Worm (Caenorhabditis elegans) whole organism, L3 larva: ENCODE measurements around the gene Y44A6D.7.

Experiments
- ZK546.5 ChIP-seq: sonication (generic microtip); optimal IDR thresholded peaks from 2 replicates; lab custom pipeline; 2017; ENCODE audit warnings: missing biosample characterization, missing genetic modification characterization
- ceh-16 ChIP-seq: sonication (generic microtip); optimal IDR thresholded peaks from 2 replicates; lab custom pipeline; 2017; ENCODE audit warnings: missing biosample characterization, missing genetic modification characterization
- ceh-28 ChIP-seq: fragments of 150-350 bp; optimal IDR thresholded peaks from 2 replicates; lab custom pipeline; 2014; ENCODE audit warnings: missing biosample characterization, missing genetic modification reagents, missing genetic modification characterization
- ceh-82 ChIP-seq: fragments of 150-350 bp; optimal IDR thresholded peaks from 2 replicates; lab custom pipeline; 2014; ENCODE audit warnings: missing biosample characterization, missing genetic modification characterization
- ceh-9 ChIP-seq: sonication (generic microtip); optimal IDR thresholded peaks from 2 replicates; lab custom pipeline; 2018; ENCODE audit warnings: missing biosample characterization, missing genetic modification characterization
- daf-12 ChIP-seq: fragments of 150-350 bp; optimal IDR thresholded peaks from 2 replicates; lab custom pipeline; 2014; ENCODE audit warnings: missing biosample characterization, missing genetic modification reagents, missing genetic modification characterization
- egl-5 ChIP-seq: fragments of 150-350 bp; optimal IDR thresholded peaks from 2 replicates; lab custom pipeline; 2017; ENCODE audit warnings: missing biosample characterization, missing genetic modification reagents, missing genetic modification characterization, inconsistent platforms
- elt-2 ChIP-seq: sonication (generic microtip); optimal IDR thresholded peaks from 2 replicates; lab custom pipeline; 2016; ENCODE audit warnings: missing genetic modification reagents, mild to moderate bottlenecking, missing genetic modification characterization, missing compliant biosample characterization
- elt-3 ChIP-seq, 3 experiments: fragments of 150-350 bp in 1 of 3; sonication (generic microtip) in 2 of 3; optimal IDR thresholded peaks; 2 replicates in 2 of 3; 4 replicates in 1 of 3; lab custom pipeline; 2014 to 2017; ENCODE audit warnings: missing biosample characterization in 3 of 3, missing genetic modification characterization in 3 of 3
- fos-1 ChIP-seq: fragments of 150-350 bp; optimal IDR thresholded peaks from 2 replicates; lab custom pipeline; 2014; ENCODE audit warnings: missing biosample characterization, missing genetic modification characterization
- hmg-11 ChIP-seq: sonication (generic microtip); optimal IDR thresholded peaks from 2 replicates; lab custom pipeline; 2016; ENCODE audit warnings: missing genetic modification characterization, missing compliant biosample characterization
- jun-1 ChIP-seq: fragments of 150-350 bp; optimal IDR thresholded peaks from 2 replicates; lab custom pipeline; 2014; ENCODE audit warnings: missing biosample characterization, missing genetic modification reagents, missing genetic modification characterization
- lin-39 ChIP-seq: fragments of 150-350 bp; optimal IDR thresholded peaks from 2 replicates; lab custom pipeline; 2018; ENCODE audit warnings: missing biosample characterization, missing genetic modification reagents, missing genetic modification characterization
- lsy-12 ChIP-seq: sonication (generic microtip); optimal IDR thresholded peaks from 2 replicates; lab custom pipeline; 2016; ENCODE audit warnings: mild to moderate bottlenecking, missing genetic modification characterization, missing compliant biosample characterization
- mdl-1 ChIP-seq: fragments of 150-350 bp; optimal IDR thresholded peaks from 2 replicates; lab custom pipeline; 2014; ENCODE audit warnings: missing biosample characterization, missing genetic modification characterization
- mml-1 ChIP-seq: fragments of 150-350 bp; sonication (generic microtip); optimal IDR thresholded peaks from 3 replicates; lab custom pipeline; 2014; ENCODE audit warnings: missing biosample characterization, missing genetic modification characterization
- nfya-1 ChIP-seq: sonication (generic microtip); optimal IDR thresholded peaks from 2 replicates; lab custom pipeline; 2017; ENCODE audit warnings: missing genetic modification characterization, mild to moderate bottlenecking, missing compliant biosample characterization, antibody characterized with exemption, moderate library complexity; ENCODE audit not compliant: insufficient read depth
- nhr-11 ChIP-seq: fragments of 150-350 bp; optimal IDR thresholded peaks from 2 replicates; lab custom pipeline; 2014; ENCODE audit warnings: missing biosample characterization, missing genetic modification characterization
- nhr-12 ChIP-seq: fragments of 150-350 bp; optimal IDR thresholded peaks from 2 replicates; lab custom pipeline; 2014; ENCODE audit warnings: missing biosample characterization, missing genetic modification characterization
- nhr-237 ChIP-seq: fragments of 150-350 bp; optimal IDR thresholded peaks from 2 replicates; lab custom pipeline; 2014; ENCODE audit warnings: missing biosample characterization, missing genetic modification characterization
- nhr-25 ChIP-seq: sonication (generic microtip); optimal IDR thresholded peaks from 2 replicates; lab custom pipeline; 2017; ENCODE audit warnings: missing biosample characterization, missing genetic modification characterization
- nhr-28 ChIP-seq: fragments of 150-350 bp; optimal IDR thresholded peaks from 2 replicates; lab custom pipeline; 2014; ENCODE audit warnings: missing biosample characterization, missing genetic modification characterization
- nhr-43 ChIP-seq: sonication (generic microtip); optimal IDR thresholded peaks from 2 replicates; lab custom pipeline; 2016; ENCODE audit warnings: mild to moderate bottlenecking, missing genetic modification characterization, missing compliant biosample characterization; ENCODE audit not compliant: poor library complexity, severe bottlenecking
- nhr-67 ChIP-seq: fragments of 150-350 bp; optimal IDR thresholded peaks from 2 replicates; lab custom pipeline; 2014; ENCODE audit warnings: missing biosample characterization, missing genetic modification characterization
- nhr-76 ChIP-seq: fragments of 150-350 bp; sonication (generic microtip); optimal IDR thresholded peaks from 5 replicates; lab custom pipeline; 2014; ENCODE audit warnings: missing biosample characterization, missing genetic modification characterization
- nhr-77 ChIP-seq: fragments of 150-350 bp; optimal IDR thresholded peaks from 2 replicates; lab custom pipeline; 2014; ENCODE audit warnings: missing biosample characterization, missing genetic modification characterization
- pha-4 ChIP-seq: fragments of 150-350 bp; optimal IDR thresholded peaks from 2 replicates; lab custom pipeline; 2014; ENCODE audit warnings: missing biosample characterization, missing genetic modification reagents, missing genetic modification characterization
- pqm-1 ChIP-seq: fragments of 150-350 bp; optimal IDR thresholded peaks from 2 replicates; lab custom pipeline; 2017; ENCODE audit warnings: missing biosample characterization, missing genetic modification characterization, inconsistent platforms
- skn-1 ChIP-seq: fragments of 150-350 bp; optimal IDR thresholded peaks from 2 replicates; lab custom pipeline; 2014; ENCODE audit warnings: missing biosample characterization, missing genetic modification characterization
- snpc-4 ChIP-seq: fragments of 150-350 bp; optimal IDR thresholded peaks from 2 replicates; lab custom pipeline; 2014; ENCODE audit warnings: missing biosample characterization, missing genetic modification characterization
- unc-39 ChIP-seq: sonication (generic microtip); optimal IDR thresholded peaks from 4 replicates; lab custom pipeline; 2017; ENCODE audit warnings: missing biosample characterization, missing genetic modification characterization
- unc-62 ChIP-seq: fragments of 150-350 bp; sonication (generic microtip); optimal IDR thresholded peaks from 4 replicates; lab custom pipeline; 2014; ENCODE audit warnings: missing biosample characterization, missing genetic modification reagents, missing genetic modification characterization
- zag-1 ChIP-seq: fragments of 150-350 bp; optimal IDR thresholded peaks from 2 replicates; lab custom pipeline; 2014; ENCODE audit warnings: missing biosample characterization, missing genetic modification characterization
- ztf-4 ChIP-seq: fragments of 150-350 bp; optimal IDR thresholded peaks from 2 replicates; lab custom pipeline; 2014; ENCODE audit warnings: missing biosample characterization, missing genetic modification characterization

The Y44A6D.7 gene

DNA sequence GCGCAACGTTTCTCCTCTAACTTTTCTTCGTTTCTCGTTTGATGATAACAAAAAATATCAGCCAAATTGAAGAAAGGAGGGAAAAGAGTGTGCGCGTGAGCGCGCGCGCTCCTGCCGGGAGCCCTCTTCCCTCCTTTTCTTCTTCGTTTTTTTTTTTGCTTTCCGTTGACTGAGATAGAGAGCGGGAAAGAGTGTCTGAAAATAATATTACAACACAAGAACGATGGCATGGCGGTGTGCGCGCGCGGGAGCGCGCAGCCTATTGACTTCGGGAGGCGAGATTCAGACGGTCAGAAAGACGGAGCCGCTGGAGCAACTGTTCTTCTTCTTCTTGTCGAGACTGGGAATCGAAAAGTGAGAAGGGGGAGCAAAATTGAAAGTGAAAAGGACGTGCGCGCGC is 20.8 kb upstream of the Y44A6D.7 start:
- TF ChIP-seq elt-2 (tag; lab: Kevin White, UChicago), result peak; percentile 53
- TF ChIP-seq ceh-82, result no peak
- peak; percentile 42 for TF ChIP-seq nfya-1 (tag; lab: Kevin White, UChicago)
- TF ChIP-seq lin-39 (tag; lab: Kevin White, UChicago), result peak; percentile 45

DNA sequence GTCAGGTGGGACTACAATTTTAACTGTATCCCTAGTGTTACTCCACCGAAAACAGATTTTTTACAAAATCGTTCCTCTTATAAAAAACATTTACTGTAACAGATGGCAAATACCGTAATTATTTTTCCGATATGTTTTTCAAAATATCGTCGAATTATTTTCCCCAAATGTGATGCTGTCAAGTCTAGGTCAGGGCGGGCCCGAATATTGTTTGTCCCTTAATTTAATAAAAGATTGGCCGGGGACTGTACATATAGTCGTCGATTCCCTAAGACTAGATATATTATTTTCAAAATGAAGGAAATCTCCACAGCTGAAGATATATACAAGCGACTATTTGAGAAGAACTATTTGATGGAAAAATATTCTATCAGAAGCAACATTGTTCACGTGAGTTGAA is 16.6 kb upstream of the Y44A6D.7 start, which contains the start of gene sdf-9:
Gene sdf-9, plus strand, starts transcription at position 301 of the 400 bp plus-strand sequence.
- TF ChIP-seq pqm-1 (tag; lab: Kevin White, UChicago), result no peak
- no peak for TF ChIP-seq nfya-1 (tag; lab: Kevin White, UChicago)
- no peak for TF ChIP-seq unc-39 (tag; lab: Kevin White, UChicago)
- no peak for TF ChIP-seq mml-1 (tag; lab: Kevin White, UChicago)
- no peak for TF ChIP-seq unc-62 (GFP tag; lab: Kevin White, UChicago)
- no peak for TF ChIP-seq nhr-237 (tag; lab: Kevin White, UChicago)
- TF ChIP-seq nhr-28 (tag; lab: Kevin White, UChicago), result no peak
- TF ChIP-seq nhr-12, result no peak
- TF ChIP-seq nhr-43 (tag; lab: Kevin White, UChicago), result no peak
- TF ChIP-seq elt-2 (tag; lab: Kevin White, UChicago), result no peak
- TF ChIP-seq ceh-16 (tag; lab: Kevin White, UChicago), result no peak
- no peak for TF ChIP-seq daf-12 (tag; lab: Kevin White, UChicago)
- TF ChIP-seq snpc-4 (tag; lab: Kevin White, UChicago), result no peak
- TF ChIP-seq nhr-77, result no peak
- TF ChIP-seq egl-5 (tag; lab: Kevin White, UChicago), result no peak
- TF ChIP-seq elt-3 (tag; optimal IDR thresholded peaks at IDR 0.05; lab: Kevin White, UChicago), result no peak
- no peak for TF ChIP-seq hmg-11
- TF ChIP-seq ZK546.5, result no peak
- no peak for TF ChIP-seq jun-1
- TF ChIP-seq, all 47 proteins: peak for 0

DNA sequence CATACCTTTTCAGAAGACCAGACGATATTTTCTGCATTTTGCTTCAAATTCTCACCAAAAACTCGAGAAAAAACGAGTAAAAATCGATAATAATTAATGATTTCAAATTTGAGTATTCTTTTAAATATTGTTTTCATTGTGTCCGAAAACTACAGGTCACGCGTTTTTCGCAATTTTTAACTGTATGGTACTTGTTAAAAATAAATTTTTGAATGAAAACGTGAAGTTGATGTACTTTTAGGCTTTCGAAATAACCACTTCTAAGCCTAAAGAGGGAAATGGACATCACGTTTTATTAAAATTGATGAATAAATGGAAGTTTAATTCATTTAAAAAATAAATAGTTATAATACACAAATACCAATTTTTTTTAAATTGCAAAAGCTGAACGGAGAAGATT is 11.6 kb upstream of the Y44A6D.7 start, which contains the start of gene Y44A6D.5:
Gene Y44A6D.5, minus strand, starts transcription at position 101 of the 400 bp plus-strand sequence.
- TF ChIP-seq hmg-11 (no peak), ceh-16 (tag; lab: Kevin White, UChicago) (no peak), zag-1 (no peak), fos-1 (tag; lab: Kevin White, UChicago) (no peak), nhr-11 (tag; lab: Kevin White, UChicago) (no peak), ZK546.5 (no peak), unc-39 (tag; lab: Kevin White, UChicago) (no peak), snpc-4 (tag; lab: Kevin White, UChicago) (no peak), nhr-76 (tag; lab: Kevin White, UChicago) (no peak), ceh-28 (tag; lab: Kevin White, UChicago) (no peak), nhr-67 (no peak), nhr-25 (tag; lab: Kevin White, UChicago) (no peak), nhr-237 (tag; lab: Kevin White, UChicago) (no peak), ztf-4 (tag; lab: Kevin White, UChicago) (no peak), mdl-1 (tag; lab: Kevin White, UChicago) (no peak), ceh-9 (tag; lab: Kevin White, UChicago) (no peak), jun-1 (no peak)

- TF ChIP-seq snpc-4 (tag; lab: Kevin White, UChicago), result peak; percentile 73
- TF ChIP-seq, all 47 proteins: peak for 1; not testable (repeated sequence) for 46
Measured at ce11 chrV:20803464-20803863, 11.1 kb upstream of the Y44A6D.7 start.

DNA sequence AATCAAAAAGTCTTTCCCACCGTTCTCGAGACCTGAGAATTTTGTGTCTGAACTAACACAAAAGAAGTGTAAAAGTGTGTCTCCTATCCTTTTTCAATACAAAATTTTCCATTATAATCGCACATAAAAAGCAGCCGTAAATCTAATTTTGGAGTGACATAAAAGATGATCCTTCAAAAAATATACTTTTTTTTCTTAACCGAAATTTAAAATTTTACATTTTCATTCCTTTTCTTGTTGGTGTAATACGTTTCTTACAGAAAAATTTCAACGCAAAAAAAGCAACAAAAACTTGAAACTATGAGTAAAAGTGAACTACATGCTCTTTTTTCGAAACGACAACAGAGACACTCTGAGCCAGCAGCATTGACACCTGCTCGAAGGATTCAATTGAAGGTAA is 7.5 kb upstream of the Y44A6D.7 start, which contains the start of gene Y44A6D.6:
Gene Y44A6D.6, plus strand, starts transcription at position 301 of the 400 bp plus-strand sequence.
- TF ChIP-seq lsy-12 (tag; lab: Kevin White, UChicago) (no peak), skn-1 (tag; lab: Kevin White, UChicago) (no peak), pqm-1 (tag; lab: Kevin White, UChicago) (no peak), pha-4 (tag; lab: Kevin White, UChicago) (no peak), nhr-12 (no peak), lin-39 (tag; lab: Kevin White, UChicago) (no peak)
